Worm (Caenorhabditis elegans) whole organism, L1 larva: ENCODE measurements around the gene K09C8.7.

Source experiments
- C04F5.9 ChIP-seq: sonication (generic microtip); optimal IDR thresholded peaks from 2 replicates; lab custom pipeline; 2016; ENCODE audit warnings: missing genetic modification characterization, missing compliant biosample characterization
- C34B4.2 ChIP-seq: sonication (generic microtip); optimal IDR thresholded peaks from 2 replicates; lab custom pipeline; 2017; ENCODE audit warnings: mild to moderate bottlenecking, missing genetic modification characterization, missing compliant biosample characterization
- F16B12.6 ChIP-seq: fragments of 150-350 bp; optimal IDR thresholded peaks from 2 replicates; lab custom pipeline; 2014; ENCODE audit warnings: missing biosample characterization, missing genetic modification characterization
- Y116A8C.19 ChIP-seq: sonication (generic microtip); optimal IDR thresholded peaks from 2 replicates; lab custom pipeline; 2016; ENCODE audit warnings: missing compliant biosample characterization, missing genetic modification characterization, borderline replicate concordance
- aha-1 ChIP-seq: fragments of 150-350 bp; optimal IDR thresholded peaks from 2 replicates; lab custom pipeline; 2014; ENCODE audit warnings: missing biosample characterization, missing genetic modification characterization
- aly-2 ChIP-seq: fragments of 150-350 bp; optimal IDR thresholded peaks from 2 replicates; lab custom pipeline; 2014; ENCODE audit warnings: missing biosample characterization, missing genetic modification characterization
- blmp-1 ChIP-seq: fragments of 150-350 bp; optimal IDR thresholded peaks from 2 replicates; lab custom pipeline; 2014; ENCODE audit warnings: missing biosample characterization, missing genetic modification characterization
- ceh-63 ChIP-seq: fragments of 200-800 bp; sonication (Bioruptor generic); optimal IDR thresholded peaks from 2 replicates; lab custom pipeline; 2018; ENCODE audit warnings: mild to moderate bottlenecking, missing genetic modification characterization, missing compliant biosample characterization
- ceh-8 ChIP-seq: fragments of 200-800 bp; sonication (Bioruptor generic); optimal IDR thresholded peaks from 2 replicates; lab custom pipeline; 2018; ENCODE audit warnings: mild to moderate bottlenecking, missing genetic modification characterization, moderate library complexity, missing compliant biosample characterization
- ceh-88 ChIP-seq: fragments of 200-800 bp; sonication (Bioruptor generic); IDR thresholded peaks from 2 replicates; pipeline ENCODE4 v1.3.6; 2022; ENCODE audit warnings: missing genetic modification characterization, missing compliant biosample characterization
- ces-1 ChIP-seq: fragments of 150-350 bp; optimal IDR thresholded peaks from 2 replicates; lab custom pipeline; 2014; ENCODE audit warnings: missing biosample characterization, missing genetic modification reagents, missing genetic modification characterization
- dpl-1 ChIP-seq, 3 experiments: fragments of 150-350 bp in 2 of 3; sonication (generic microtip) in 1 of 3; optimal IDR thresholded peaks; 2 replicates each; lab custom pipeline; 2014 to 2017; ENCODE audit warnings: missing biosample characterization in 3 of 3, missing genetic modification characterization in 3 of 3, missing genetic modification reagents in 3 of 3
- efl-1 ChIP-seq, 4 experiments: fragments of 150-350 bp; optimal IDR thresholded peaks in 3 of 4; peaks in 1 of 4; 1 replicate in 1 of 4; 2 replicates in 3 of 4; lab custom pipeline; 2014; ENCODE audit warnings: missing biosample characterization in 2 of 4, missing genetic modification characterization in 2 of 4, missing genetic modification reagents in 2 of 4
- efl-3 ChIP-seq: fragments of 200-800 bp; sonication (Bioruptor generic); optimal IDR thresholded peaks from 2 replicates; lab custom pipeline; 2018; ENCODE audit warnings: mild to moderate bottlenecking, missing genetic modification characterization, missing compliant biosample characterization
- egl-27 ChIP-seq, 2 experiments: fragments of 150-350 bp in 1 of 2; sonication (generic microtip); optimal IDR thresholded peaks; 3 replicates each; lab custom pipeline; 2017 to 2018; ENCODE audit warnings: missing biosample characterization in 2 of 2, missing genetic modification characterization in 2 of 2, missing genetic modification reagents in 2 of 2
- elt-2 ChIP-seq: sonication (generic microtip); optimal IDR thresholded peaks from 2 replicates; lab custom pipeline; 2016; ENCODE audit warnings: missing genetic modification characterization, mild to moderate bottlenecking, inconsistent platforms, missing compliant biosample characterization, missing genetic modification reagents
- elt-3 ChIP-seq, 6 experiments: fragments of 150-350 bp in 1 of 6; sonication (generic microtip); optimal IDR thresholded peaks; 2 replicates each; lab custom pipeline; 2017 to 2018; ENCODE audit warnings: missing biosample characterization in 6 of 6, missing genetic modification characterization in 6 of 6, inconsistent platforms in 1 of 6
- ets-5 ChIP-seq: fragments of 200-800 bp; sonication (Bioruptor generic); IDR thresholded peaks from 2 replicates; pipeline ENCODE4 v1.3.6; 2022; ENCODE audit warnings: missing genetic modification characterization, missing compliant biosample characterization
- fkh-10 ChIP-seq: sonication (generic microtip); optimal IDR thresholded peaks from 2 replicates; lab custom pipeline; 2017; ENCODE audit warnings: missing biosample characterization, missing genetic modification reagents, missing genetic modification characterization
- hlh-17 ChIP-seq: fragments of 200-800 bp; sonication (Bioruptor generic); optimal IDR thresholded peaks from 2 replicates; lab custom pipeline; 2018; ENCODE audit warnings: missing genetic modification characterization, mild to moderate bottlenecking, missing compliant biosample characterization, moderate library complexity, borderline replicate concordance
- hlh-4 ChIP-seq: sonication (generic microtip); optimal IDR thresholded peaks from 2 replicates; lab custom pipeline; 2016; ENCODE audit warnings: mild to moderate bottlenecking, missing genetic modification characterization, missing compliant biosample characterization
- hpl-2 ChIP-seq: fragments of 150-350 bp; optimal IDR thresholded peaks from 2 replicates; lab custom pipeline; 2014; ENCODE audit warnings: missing biosample characterization, missing genetic modification reagents, missing genetic modification characterization
- irx-1 ChIP-seq: sonication (generic microtip); optimal IDR thresholded peaks from 2 replicates; lab custom pipeline; 2016; ENCODE audit warnings: missing genetic modification characterization, missing compliant biosample characterization
- lin-13 ChIP-seq: fragments of 150-350 bp; optimal IDR thresholded peaks from 2 replicates; lab custom pipeline; 2014; ENCODE audit warnings: missing biosample characterization, missing genetic modification reagents, missing genetic modification characterization
- lin-14 ChIP-seq: fragments of 200-800 bp; sonication (Bioruptor generic); optimal IDR thresholded peaks from 2 replicates; lab custom pipeline; 2018; ENCODE audit warnings: mild to moderate bottlenecking, missing genetic modification characterization, moderate library complexity, missing compliant biosample characterization
- lin-15B ChIP-seq: fragments of 150-350 bp; sonication (generic microtip); optimal IDR thresholded peaks from 3 replicates; lab custom pipeline; 2014; ENCODE audit warnings: missing biosample characterization, missing genetic modification characterization
- lin-35 ChIP-seq, 2 experiments: fragments of 150-350 bp; optimal IDR thresholded peaks; 2 replicates each; lab custom pipeline; 2014; ENCODE audit warnings: missing biosample characterization in 2 of 2, missing genetic modification characterization in 2 of 2, missing genetic modification reagents in 2 of 2
- lir-3 ChIP-seq: sonication (generic microtip); optimal IDR thresholded peaks from 2 replicates; lab custom pipeline; 2016; ENCODE audit warnings: mild to moderate bottlenecking, missing genetic modification characterization, moderate library complexity, missing compliant biosample characterization; ENCODE audit not compliant: poor library complexity
- mab-9 ChIP-seq: fragments of 200-800 bp; sonication (Bioruptor generic); IDR thresholded peaks from 2 replicates; pipeline ENCODE4 v1.3.6; 2022; ENCODE audit warnings: missing genetic modification reagents, missing genetic modification characterization, missing compliant biosample characterization
- nhr-11 ChIP-seq: fragments of 150-350 bp; optimal IDR thresholded peaks from 2 replicates; lab custom pipeline; 2014; ENCODE audit warnings: missing biosample characterization, missing genetic modification characterization
- nhr-20 ChIP-seq: sonication (generic microtip); optimal IDR thresholded peaks from 2 replicates; lab custom pipeline; 2016; ENCODE audit warnings: mild to moderate bottlenecking, missing genetic modification characterization, missing compliant biosample characterization
- nhr-237 ChIP-seq: fragments of 150-350 bp; optimal IDR thresholded peaks from 2 replicates; lab custom pipeline; 2014; ENCODE audit warnings: missing biosample characterization, missing genetic modification characterization
- nhr-28 ChIP-seq: fragments of 150-350 bp; optimal IDR thresholded peaks from 2 replicates; lab custom pipeline; 2014; ENCODE audit warnings: missing biosample characterization, missing genetic modification characterization
- nhr-47 ChIP-seq: sonication (generic microtip); optimal IDR thresholded peaks from 2 replicates; lab custom pipeline; 2016; ENCODE audit warnings: mild to moderate bottlenecking, missing genetic modification characterization, moderate library complexity, missing compliant biosample characterization
- nhr-76 ChIP-seq: sonication (generic microtip); optimal IDR thresholded peaks from 2 replicates; lab custom pipeline; 2017; ENCODE audit warnings: missing biosample characterization, missing genetic modification characterization
- nhr-77 ChIP-seq: fragments of 150-350 bp; optimal IDR thresholded peaks from 2 replicates; lab custom pipeline; 2014; ENCODE audit warnings: missing biosample characterization, missing genetic modification characterization
- nhr-90 ChIP-seq: sonication (generic microtip); optimal IDR thresholded peaks from 2 replicates; lab custom pipeline; 2016; ENCODE audit warnings: mild to moderate bottlenecking, missing genetic modification characterization, missing compliant biosample characterization; ENCODE audit not compliant: poor library complexity
- pag-3 ChIP-seq: sonication (generic microtip); optimal IDR thresholded peaks from 2 replicates; lab custom pipeline; 2017; ENCODE audit warnings: missing genetic modification characterization, mild to moderate bottlenecking, missing compliant biosample characterization, antibody characterized with exemption, borderline replicate concordance; ENCODE audit not compliant: insufficient read depth
- pqm-1 ChIP-seq: sonication (generic microtip); optimal IDR thresholded peaks from 3 replicates; lab custom pipeline; 2017; ENCODE audit warnings: missing biosample characterization, missing genetic modification characterization
- rnt-1 ChIP-seq: sonication (generic microtip); optimal IDR thresholded peaks from 2 replicates; lab custom pipeline; 2016; ENCODE audit warnings: mild to moderate bottlenecking, missing genetic modification characterization, moderate library complexity, missing compliant biosample characterization
- snu-23 ChIP-seq: sonication (generic microtip); optimal IDR thresholded peaks from 2 replicates; lab custom pipeline; 2016; ENCODE audit warnings: missing genetic modification characterization, missing compliant biosample characterization
- sox-4 ChIP-seq: sonication (generic microtip); optimal IDR thresholded peaks from 2 replicates; lab custom pipeline; 2016; ENCODE audit warnings: missing genetic modification characterization, missing compliant biosample characterization
- tbx-2 ChIP-seq: sonication (generic microtip); optimal IDR thresholded peaks from 2 replicates; lab custom pipeline; 2016; ENCODE audit warnings: missing genetic modification characterization, missing compliant biosample characterization
- tlp-1 ChIP-seq: fragments of 150-350 bp; optimal IDR thresholded peaks from 2 replicates; lab custom pipeline; 2014; ENCODE audit warnings: missing biosample characterization, missing genetic modification characterization
- unc-130 ChIP-seq: fragments of 150-350 bp; optimal IDR thresholded peaks from 2 replicates; lab custom pipeline; 2017; ENCODE audit warnings: missing biosample characterization, missing genetic modification characterization, inconsistent platforms
- unc-30 ChIP-seq: sonication (generic microtip); optimal IDR thresholded peaks from 2 replicates; lab custom pipeline; 2017; ENCODE audit warnings: missing biosample characterization, missing genetic modification characterization
- unc-62 ChIP-seq: fragments of 150-350 bp; optimal IDR thresholded peaks from 2 replicates; lab custom pipeline; 2014; ENCODE audit warnings: missing biosample characterization, missing genetic modification reagents, missing genetic modification characterization
- vab-15 ChIP-seq: sonication (generic microtip); optimal IDR thresholded peaks from 2 replicates; lab custom pipeline; 2017; ENCODE audit warnings: missing genotype, mild to moderate bottlenecking, missing genetic modification characterization, missing compliant biosample characterization
- xbp-1 ChIP-seq: sonication (generic microtip); optimal IDR thresholded peaks from 2 replicates; lab custom pipeline; 2016; ENCODE audit warnings: missing genetic modification characterization, missing compliant biosample characterization
- zag-1 ChIP-seq: fragments of 150-350 bp; optimal IDR thresholded peaks from 2 replicates; lab custom pipeline; 2014; ENCODE audit warnings: missing biosample characterization, missing genetic modification characterization
- zip-4 ChIP-seq: fragments of 200-800 bp; sonication (Bioruptor generic); optimal IDR thresholded peaks from 2 replicates; lab custom pipeline; 2018; ENCODE audit warnings: mild to moderate bottlenecking, missing genetic modification characterization, moderate library complexity, missing compliant biosample characterization
- ztf-4 ChIP-seq: fragments of 150-350 bp; optimal IDR thresholded peaks from 2 replicates; lab custom pipeline; 2014; ENCODE audit warnings: missing biosample characterization, missing genetic modification characterization

K09C8.7 gene

ce11 chrX:10900952-10901351, 50.2 kb downstream of the K09C8.7 start:
- peak; percentile 59 for TF ChIP-seq nhr-47 (tag; lab: Kevin White, UChicago)
- peak; percentile 32 to 55 for TF ChIP-seq efl-1 (optimal IDR thresholded peaks at IDR 0.05; lab: Kevin White, UChicago)
- TF ChIP-seq efl-1 (GFP tag; optimal IDR thresholded peaks at IDR 0.05 in 1 of 2; lab: Kevin White, UChicago): no peak
- TF ChIP-seq lin-13: peak; percentile 7
- peak; percentile 69 for TF ChIP-seq nhr-20
- no peak for TF ChIP-seq aly-2
- peak; percentile 37 for TF ChIP-seq irx-1 (tag; lab: Kevin White, UChicago)
- TF ChIP-seq nhr-76 (tag; lab: Kevin White, UChicago): no peak
- no peak for TF ChIP-seq Y116A8C.19 (tag; lab: Kevin White, UChicago)
- TF ChIP-seq tbx-2 (tag; lab: Kevin White, UChicago): peak; percentile 59
- no peak for TF ChIP-seq lin-15B (tag; lab: Kevin White, UChicago)
- peak; percentile 99 for TF ChIP-seq lin-14 (GFP tag; lab: Kevin White, UChicago)
- no peak for TF ChIP-seq efl-3
- no peak for TF ChIP-seq hlh-4 (tag; lab: Kevin White, UChicago)
- TF ChIP-seq pag-3: peak; percentile 8
- TF ChIP-seq rnt-1: peak; percentile 66
- no peak for TF ChIP-seq blmp-1 (tag; lab: Kevin White, UChicago)
- no peak for TF ChIP-seq hlh-17 (GFP tag; lab: Kevin White, UChicago)
- TF ChIP-seq nhr-237: no peak
- TF ChIP-seq tlp-1 (tag; lab: Kevin White, UChicago): no peak
- no peak for TF ChIP-seq unc-30 (tag; lab: Kevin White, UChicago)
- peak; percentile 30 for TF ChIP-seq F16B12.6 (tag; lab: Kevin White, UChicago)
- TF ChIP-seq unc-62 (GFP tag; lab: Kevin White, UChicago): no peak
- TF ChIP-seq pqm-1 (tag; lab: Kevin White, UChicago): no peak
- TF ChIP-seq nhr-28: no peak
- TF ChIP-seq xbp-1: peak; percentile 23
- peak; percentile 13 to 54 for TF ChIP-seq lin-35 (GFP tag; optimal IDR thresholded peaks at IDR 0.05; lab: Kevin White, UChicago)
- TF ChIP-seq ceh-88 (GFP tag; lab: Robert Waterston, UW): no peak
- no peak for TF ChIP-seq aha-1 (tag; lab: Kevin White, UChicago)
- TF ChIP-seq sox-4 (tag; lab: Kevin White, UChicago): no peak
- TF ChIP-seq lir-3 (tag; lab: Kevin White, UChicago): peak; percentile 22
- TF ChIP-seq ceh-8 (GFP tag; lab: Kevin White, UChicago): no peak
- no peak for TF ChIP-seq mab-9 (GFP tag; lab: Robert Waterston, UW)
- peak; percentile 74 for TF ChIP-seq snu-23
- TF ChIP-seq elt-2 (tag; lab: Kevin White, UChicago): no peak
- TF ChIP-seq dpl-1 (GFP tag; optimal IDR thresholded peaks at IDR 0.05; lab: Kevin White, UChicago): peak in 2 of 3 experiments; percentile 5 to 19
- TF ChIP-seq nhr-77 (tag; lab: Kevin White, UChicago): peak; percentile 64
- no peak for TF ChIP-seq ets-5 (GFP tag; lab: Robert Waterston, UW)
- TF ChIP-seq unc-130: peak; percentile 26
- no peak for TF ChIP-seq ztf-4 (tag; lab: Kevin White, UChicago)
- TF ChIP-seq C34B4.2 (tag; lab: Kevin White, UChicago): no peak
- TF ChIP-seq ces-1: no peak
- TF ChIP-seq vab-15: no peak
- peak in 4 of 6 experiments; percentile 31 to 73 (median 41) for TF ChIP-seq elt-3 (tag; optimal IDR thresholded peaks at IDR 0.05; lab: Kevin White, UChicago)
- no peak for TF ChIP-seq hpl-2
- no peak for TF ChIP-seq ceh-63 (GFP tag; lab: Kevin White, UChicago)
- peak; percentile 81 for TF ChIP-seq fkh-10 (GFP tag; lab: Kevin White, UChicago)
- no peak for TF ChIP-seq C04F5.9
- no peak for TF ChIP-seq zip-4 (GFP tag; lab: Kevin White, UChicago)
- TF ChIP-seq zag-1: no peak
- peak; percentile 25 for TF ChIP-seq nhr-90 (tag; lab: Kevin White, UChicago)
- no peak for TF ChIP-seq nhr-11
- TF ChIP-seq egl-27 (tag; optimal IDR thresholded peaks at IDR 0.05; lab: Kevin White, UChicago): peak; percentile 6 to 17
